Fruit fly (Drosophila melanogaster) whole organism, prepupa: Measurements from ENCODE around the gene Tdg.

Source experiments
- CG15336 ChIP-seq: fragments of 200-800 bp; sonication (Bioruptor generic); IDR thresholded peaks from 2 replicates; pipeline ENCODE4 v1.3.6; 2022; ENCODE audit warnings: missing biosample characterization, missing genetic modification characterization
- CG31627 ChIP-seq: fragments of 200-800 bp; sonication (Bioruptor generic); optimal IDR thresholded peaks from 3 replicates; lab custom pipeline; 2016; ENCODE audit warnings: missing biosample characterization, missing genetic modification characterization
- CG6854 ChIP-seq: fragments of 200-800 bp; sonication (Bioruptor generic); optimal IDR thresholded peaks from 2 replicates; lab custom pipeline; 2017; ENCODE audit warnings: missing biosample characterization, mild to moderate bottlenecking, missing genetic modification characterization
- CG7368 ChIP-seq: fragments of 200-800 bp; sonication (Bioruptor generic); optimal IDR thresholded peaks from 3 replicates; lab custom pipeline; 2016; ENCODE audit warnings: missing biosample characterization, missing genetic modification characterization
- CG8632 ChIP-seq: fragments of 200-800 bp; sonication (Bioruptor generic); optimal IDR thresholded peaks from 3 replicates; lab custom pipeline; 2016; ENCODE audit warnings: missing biosample characterization, missing genetic modification characterization
- CG9139 ChIP-seq: fragments of 200-800 bp; sonication (Bioruptor generic); optimal IDR thresholded peaks from 3 replicates; lab custom pipeline; 2017; ENCODE audit warnings: missing biosample characterization, mild to moderate bottlenecking, missing genetic modification characterization
- OdsH ChIP-seq: fragments of 200-800 bp; sonication (Bioruptor generic); optimal IDR thresholded peaks from 3 replicates; lab custom pipeline; 2016; ENCODE audit warnings: missing biosample characterization, missing genetic modification characterization
- Sox102F ChIP-seq: fragments of 200-800 bp; sonication (Bioruptor generic); optimal IDR thresholded peaks from 2 replicates; lab custom pipeline; 2016; ENCODE audit warnings: missing biosample characterization, mild to moderate bottlenecking, missing genetic modification characterization
- cyc ChIP-seq: fragments of 200-800 bp; sonication (Bioruptor generic); optimal IDR thresholded peaks from 3 replicates; lab custom pipeline; 2016; ENCODE audit warnings: missing biosample characterization, missing genetic modification characterization
- fd59A ChIP-seq: fragments of 200-800 bp; sonication (Bioruptor generic); optimal IDR thresholded peaks from 2 replicates; lab custom pipeline; 2017; ENCODE audit warnings: missing biosample characterization, mild to moderate bottlenecking, missing genetic modification characterization, missing genetic modification reagents
- fkh ChIP-seq: fragments of 200-800 bp; sonication (Bioruptor generic); optimal IDR thresholded peaks from 3 replicates; lab custom pipeline; 2017; ENCODE audit warnings: missing biosample characterization, mild to moderate bottlenecking, missing genetic modification characterization, moderate library complexity
- salr ChIP-seq, 2 experiments: fragments of 200-800 bp; sonication (Bioruptor generic); optimal IDR thresholded peaks; 3 replicates each; lab custom pipeline; 2016 to 2018; ENCODE audit warnings: missing biosample characterization in 2 of 2, missing genetic modification characterization in 2 of 2, mild to moderate bottlenecking in 1 of 2

DNA sequence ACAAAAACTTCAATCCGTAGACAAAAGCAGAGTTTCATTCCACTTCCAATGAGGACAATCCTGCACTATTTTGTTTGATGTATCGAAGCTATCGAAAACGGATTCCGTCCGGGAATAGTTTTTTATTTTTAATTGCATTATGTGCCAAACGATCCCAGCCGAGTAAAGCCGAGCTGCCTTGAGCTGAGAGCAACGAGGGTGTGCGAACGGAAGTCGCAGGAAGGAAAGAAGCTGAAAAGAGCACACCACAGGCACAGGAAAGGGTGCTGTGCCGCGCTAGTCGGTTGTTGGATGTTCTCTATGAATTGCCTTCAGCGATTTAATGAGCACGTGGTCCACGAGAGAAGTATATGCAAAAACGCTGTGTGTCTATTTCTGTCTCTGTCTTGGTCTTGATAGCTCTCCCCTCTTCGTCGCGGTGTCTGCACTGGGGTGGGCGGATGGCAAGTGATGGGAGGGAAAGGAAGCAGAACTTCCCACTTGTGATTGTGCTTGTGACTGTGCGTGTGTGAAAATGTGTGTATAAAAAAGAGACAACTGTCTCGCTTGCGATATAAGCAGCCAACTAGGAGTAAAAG lies 55.1 kb downstream of the Tdg start:
- TF ChIP-seq cyc (GFP tag; lab: Kevin White, UChicago), result no peak
- no peak for TF ChIP-seq CG9139
- TF ChIP-seq fd59A (GFP tag; lab: Kevin White, UChicago), result no peak
- no peak for TF ChIP-seq salr (GFP tag; optimal IDR thresholded peaks at IDR 0.05; lab: Kevin White, UChicago)
- TF ChIP-seq CG7368 (GFP tag; lab: Kevin White, UChicago), result no peak
- TF ChIP-seq CG6854 (GFP tag; lab: Kevin White, UChicago), result no peak
- TF ChIP-seq OdsH (GFP tag; lab: Kevin White, UChicago), result no peak
- no peak for TF ChIP-seq Sox102F (GFP tag; lab: Kevin White, UChicago)
- no peak for TF ChIP-seq fkh (GFP tag; lab: Kevin White, UChicago)
- no peak for TF ChIP-seq CG15336 (GFP tag; lab: Robert Waterston, UW)
- no peak for TF ChIP-seq CG31627
- no peak for TF ChIP-seq CG8632
